Fruit fly (Drosophila melanogaster) whole organism, embryonic: ENCODE measurements around the gene HemK1.

Experiments used
- Adf1 ChIP-seq: fragments of 200-800 bp; sonication (Bioruptor generic); IDR thresholded peaks from 2 replicates; pipeline ENCODE4 v1.3.6; 2022; ENCODE audit warnings: missing biosample characterization, missing genetic modification characterization
- Blimp-1 ChIP-seq: fragments of 200-800 bp; sonication (Bioruptor generic); optimal IDR thresholded peaks from 3 replicates; lab custom pipeline; 2018; ENCODE audit warnings: missing biosample characterization, missing genetic modification characterization, mild to moderate bottlenecking, moderate library complexity, missing genetic modification reagents
- CG1024 ChIP-seq: fragments of 200-800 bp; sonication (Bioruptor generic); IDR thresholded peaks from 2 replicates; pipeline ENCODE4 v1.3.6; 2022; ENCODE audit warnings: missing biosample characterization, missing genetic modification characterization
- CG10366 ChIP-seq: fragments of 200-800 bp; sonication (Bioruptor generic); IDR thresholded peaks from 2 replicates; pipeline ENCODE4 v1.3.6; 2022; ENCODE audit warnings: missing biosample characterization, missing genetic modification characterization
- CG10565 ChIP-seq: fragments of 200-800 bp; sonication (Bioruptor generic); optimal IDR thresholded peaks from 3 replicates; lab custom pipeline; 2016; ENCODE audit warnings: missing biosample characterization, mild to moderate bottlenecking, missing genetic modification characterization
- CG12219 ChIP-seq: fragments of 200-800 bp; sonication (Bioruptor generic); optimal IDR thresholded peaks from 3 replicates; lab custom pipeline; 2018; ENCODE audit warnings: missing biosample characterization, mild to moderate bottlenecking, missing genetic modification characterization
- CG12236 ChIP-seq: fragments of 200-800 bp; sonication (Bioruptor generic); optimal IDR thresholded peaks from 2 replicates; lab custom pipeline; 2016; ENCODE audit warnings: missing biosample characterization, missing genetic modification characterization
- CG13775 ChIP-seq: fragments of 200-800 bp; sonication (Bioruptor generic); optimal IDR thresholded peaks from 3 replicates; lab custom pipeline; 2017; ENCODE audit warnings: missing biosample characterization, mild to moderate bottlenecking, missing genetic modification characterization
- CG17802 ChIP-seq: fragments of 200-800 bp; sonication (Bioruptor generic); optimal IDR thresholded peaks from 2 replicates; lab custom pipeline; 2018; ENCODE audit warnings: missing biosample characterization, mild to moderate bottlenecking, missing genetic modification characterization, moderate library complexity
- CG18476 ChIP-seq: fragments of 200-800 bp; sonication (Bioruptor generic); optimal IDR thresholded peaks from 2 replicates; lab custom pipeline; 2016; ENCODE audit warnings: missing biosample characterization, mild to moderate bottlenecking, missing genetic modification characterization
- CG18619 ChIP-seq: fragments of 200-800 bp; sonication (Bioruptor generic); optimal IDR thresholded peaks from 3 replicates; lab custom pipeline; 2017; ENCODE audit warnings: missing biosample characterization, mild to moderate bottlenecking, missing genetic modification characterization
- CG18764 ChIP-seq: fragments of 200-800 bp; sonication (Bioruptor generic); optimal IDR thresholded peaks from 3 replicates; lab custom pipeline; 2016; ENCODE audit warnings: missing biosample characterization, missing genetic modification characterization
- CG31441 ChIP-seq: fragments of 200-800 bp; sonication (Bioruptor generic); IDR thresholded peaks from 2 replicates; pipeline ENCODE4 v1.3.6; 2022; ENCODE audit warnings: missing biosample characterization, missing genetic modification characterization
- CG33213 ChIP-seq: fragments of 200-800 bp; sonication (Bioruptor generic); optimal IDR thresholded peaks from 3 replicates; lab custom pipeline; 2016; ENCODE audit warnings: missing biosample characterization, missing genetic modification characterization
- CG6854 ChIP-seq: fragments of 200-800 bp; sonication (Bioruptor generic); optimal IDR thresholded peaks from 3 replicates; lab custom pipeline; 2017; ENCODE audit warnings: missing biosample characterization, mild to moderate bottlenecking, missing genetic modification characterization
- CG9727 ChIP-seq: fragments of 200-800 bp; sonication (Bioruptor generic); optimal IDR thresholded peaks from 3 replicates; lab custom pipeline; 2017; ENCODE audit warnings: missing biosample characterization, mild to moderate bottlenecking, missing genetic modification characterization
- CTCF ChIP-seq: fragments of 200-800 bp; sonication (Bioruptor generic); optimal IDR thresholded peaks from 2 replicates; lab custom pipeline; 2017; ENCODE audit warnings: missing biosample characterization, mild to moderate bottlenecking, missing genetic modification characterization, moderate library complexity
- Dfd ChIP-seq, 2 experiments: fragments of >200 bp; optimal IDR thresholded peaks; 2 replicates each; lab custom pipeline; 2017; ENCODE audit warnings: missing biosample characterization in 2 of 2, missing genetic modification characterization in 2 of 2
- Drgx ChIP-seq: fragments of 200-800 bp; sonication (Bioruptor generic); IDR thresholded peaks from 2 replicates; pipeline ENCODE4 v1.3.6; 2022; ENCODE audit warnings: missing biosample characterization, missing genetic modification characterization
- E2f1 ChIP-seq: fragments of 200-800 bp; sonication (Bioruptor generic); IDR thresholded peaks from 2 replicates; pipeline ENCODE4 v1.3.6; 2022; ENCODE audit warnings: missing biosample characterization, missing genetic modification characterization
- Eip74EF ChIP-seq, 2 experiments: fragments of 200-800 bp in 1 of 2; fragments of >200 bp in 1 of 2; sonication (Bioruptor generic) in 1 of 2; optimal IDR thresholded peaks; 2 replicates each; lab custom pipeline; 2017 to 2019; ENCODE audit warnings: missing biosample characterization in 2 of 2, missing genetic modification characterization in 2 of 2, mild to moderate bottlenecking in 1 of 2, moderate library complexity in 1 of 2
- Fer3 ChIP-seq: fragments of 200-800 bp; sonication (Bioruptor generic); optimal IDR thresholded peaks from 2 replicates; lab custom pipeline; 2018; ENCODE audit warnings: missing biosample characterization, mild to moderate bottlenecking, missing genetic modification characterization, moderate library complexity
- Hr3 ChIP-seq: fragments of 200-800 bp; sonication (Bioruptor generic); optimal IDR thresholded peaks from 3 replicates; lab custom pipeline; 2016; ENCODE audit warnings: missing biosample characterization, missing genetic modification characterization
- Kr ChIP-seq: fragments of 200-800 bp; sonication (Bioruptor generic); optimal IDR thresholded peaks from 2 replicates; lab custom pipeline; 2017; ENCODE audit warnings: missing biosample characterization, mild to moderate bottlenecking, missing genetic modification characterization
- MBD-R2 ChIP-seq: fragments of 200-800 bp; sonication (Bioruptor generic); IDR thresholded peaks from 2 replicates; pipeline ENCODE4 v1.3.6; 2022; ENCODE audit warnings: missing biosample characterization, missing genetic modification characterization
- Mad ChIP-seq: fragments of 200-800 bp; sonication (Bioruptor generic); optimal IDR thresholded peaks from 2 replicates; lab custom pipeline; 2016; ENCODE audit warnings: missing biosample characterization, missing genetic modification characterization
- Mes4 ChIP-seq: fragments of 200-800 bp; sonication (Bioruptor generic); optimal IDR thresholded peaks from 2 replicates; lab custom pipeline; 2016; ENCODE audit warnings: missing biosample characterization, missing genetic modification characterization
- Nf-YA ChIP-seq: fragments of 200-800 bp; sonication (Bioruptor generic); IDR thresholded peaks from 2 replicates; pipeline ENCODE4 v1.3.6; 2022; ENCODE audit warnings: missing biosample characterization, missing genetic modification characterization
- Pdp1 ChIP-seq, 2 experiments: fragments of 200-800 bp; sonication (Bioruptor generic); optimal IDR thresholded peaks; 3 replicates each; lab custom pipeline; 2016; ENCODE audit warnings: missing biosample characterization in 2 of 2, missing genetic modification characterization in 2 of 2, mild to moderate bottlenecking in 1 of 2, moderate library complexity in 1 of 2
- Poxn ChIP-seq: fragments of 200-800 bp; sonication (Bioruptor generic); IDR thresholded peaks from 2 replicates; pipeline ENCODE4 v1.3.6; 2022; ENCODE audit warnings: missing biosample characterization, missing genetic modification characterization
- Rx ChIP-seq: fragments of 200-800 bp; sonication (Bioruptor generic); IDR thresholded peaks from 2 replicates; pipeline ENCODE4 v1.3.6; 2022; ENCODE audit warnings: missing biosample characterization, missing genetic modification characterization
- Six4 ChIP-seq: fragments of 200-800 bp; sonication (Bioruptor generic); optimal IDR thresholded peaks from 2 replicates; lab custom pipeline; 2016; ENCODE audit warnings: missing biosample characterization, missing genetic modification characterization
- Sox100B ChIP-seq: fragments of 200-800 bp; sonication (Bioruptor generic); optimal IDR thresholded peaks from 3 replicates; lab custom pipeline; 2018; ENCODE audit warnings: missing biosample characterization, mild to moderate bottlenecking, missing genetic modification characterization
- Sry-δ ChIP-seq: fragments of 200-800 bp; sonication (Bioruptor generic); optimal IDR thresholded peaks from 2 replicates; lab custom pipeline; 2016; ENCODE audit warnings: missing biosample characterization, missing genetic modification characterization
- amos ChIP-seq: fragments of 200-800 bp; sonication (Bioruptor generic); IDR thresholded peaks from 2 replicates; pipeline ENCODE4 v1.3.6; 2022; ENCODE audit warnings: missing biosample characterization, missing genetic modification characterization; ENCODE audit not compliant: partially characterized antibody
- ash1 ChIP-seq: fragments of 200-800 bp; sonication (Bioruptor generic); optimal IDR thresholded peaks from 2 replicates; lab custom pipeline; 2018; ENCODE audit warnings: missing biosample characterization, mild to moderate bottlenecking, missing genetic modification characterization
- az2 ChIP-seq: fragments of 200-800 bp; sonication (Bioruptor generic); optimal IDR thresholded peaks from 3 replicates; lab custom pipeline; 2016; ENCODE audit warnings: missing biosample characterization, missing genetic modification characterization
- bsh ChIP-seq, 2 experiments: fragments of 200-800 bp; sonication (Bioruptor generic); optimal IDR thresholded peaks; 2 replicates each; lab custom pipeline; 2017 to 2018; ENCODE audit warnings: mild to moderate bottlenecking in 2 of 2, missing biosample characterization in 2 of 2, missing genetic modification characterization in 2 of 2, moderate library complexity in 1 of 2
- corto ChIP-seq: fragments of 200-800 bp; sonication (Bioruptor generic); optimal IDR thresholded peaks from 2 replicates; lab custom pipeline; 2016; ENCODE audit warnings: missing biosample characterization, mild to moderate bottlenecking, missing genetic modification characterization, moderate library complexity
- croc ChIP-seq: fragments of 200-800 bp; sonication (Bioruptor generic); conservative IDR thresholded peaks from 3 replicates; pipeline ENCODE4 v1.3.6; 2022; ENCODE audit warnings: missing biosample characterization, missing genetic modification characterization
- dati ChIP-seq: fragments of 200-800 bp; sonication (Bioruptor generic); IDR thresholded peaks from 2 replicates; pipeline ENCODE4 v1.3.6; 2022; ENCODE audit warnings: missing biosample characterization, missing genetic modification characterization
- dimm ChIP-seq: fragments of 200-800 bp; sonication (Bioruptor generic); IDR thresholded peaks from 2 replicates; pipeline ENCODE4 v1.3.6; 2022; ENCODE audit warnings: missing biosample characterization, missing genetic modification characterization
- eyg ChIP-seq: fragments of 200-800 bp; sonication (Bioruptor generic); optimal IDR thresholded peaks from 3 replicates; lab custom pipeline; 2016; ENCODE audit warnings: missing biosample characterization, missing genetic modification characterization
- her ChIP-seq: fragments of 200-800 bp; sonication (Bioruptor generic); optimal IDR thresholded peaks from 2 replicates; lab custom pipeline; 2016; ENCODE audit warnings: missing biosample characterization, missing genetic modification characterization
- mld ChIP-seq: fragments of 200-800 bp; sonication (Bioruptor generic); IDR thresholded peaks from 3 replicates; pipeline ENCODE4 v1.3.6; 2022; ENCODE audit warnings: missing biosample characterization, missing genetic modification characterization; ENCODE audit not compliant: partially characterized antibody
- seq ChIP-seq: fragments of 200-800 bp; sonication (Bioruptor generic); IDR thresholded peaks from 2 replicates; pipeline ENCODE4 v1.3.6; 2022; ENCODE audit warnings: missing biosample characterization, missing genetic modification characterization
- stwl ChIP-seq: fragments of 200-800 bp; sonication (Bioruptor generic); optimal IDR thresholded peaks from 3 replicates; lab custom pipeline; 2018; ENCODE audit warnings: missing biosample characterization, mild to moderate bottlenecking, missing genetic modification characterization, moderate library complexity
- tap ChIP-seq: fragments of 200-800 bp; optimal IDR thresholded peaks from 3 replicates; lab custom pipeline; 2019; ENCODE audit warnings: missing biosample characterization, mild to moderate bottlenecking, missing genetic modification characterization, moderate library complexity
- trh ChIP-seq: fragments of 200-800 bp; sonication (Bioruptor generic); optimal IDR thresholded peaks from 2 replicates; lab custom pipeline; 2016; ENCODE audit warnings: missing biosample characterization, missing genetic modification characterization

Gene HemK1

DNA sequence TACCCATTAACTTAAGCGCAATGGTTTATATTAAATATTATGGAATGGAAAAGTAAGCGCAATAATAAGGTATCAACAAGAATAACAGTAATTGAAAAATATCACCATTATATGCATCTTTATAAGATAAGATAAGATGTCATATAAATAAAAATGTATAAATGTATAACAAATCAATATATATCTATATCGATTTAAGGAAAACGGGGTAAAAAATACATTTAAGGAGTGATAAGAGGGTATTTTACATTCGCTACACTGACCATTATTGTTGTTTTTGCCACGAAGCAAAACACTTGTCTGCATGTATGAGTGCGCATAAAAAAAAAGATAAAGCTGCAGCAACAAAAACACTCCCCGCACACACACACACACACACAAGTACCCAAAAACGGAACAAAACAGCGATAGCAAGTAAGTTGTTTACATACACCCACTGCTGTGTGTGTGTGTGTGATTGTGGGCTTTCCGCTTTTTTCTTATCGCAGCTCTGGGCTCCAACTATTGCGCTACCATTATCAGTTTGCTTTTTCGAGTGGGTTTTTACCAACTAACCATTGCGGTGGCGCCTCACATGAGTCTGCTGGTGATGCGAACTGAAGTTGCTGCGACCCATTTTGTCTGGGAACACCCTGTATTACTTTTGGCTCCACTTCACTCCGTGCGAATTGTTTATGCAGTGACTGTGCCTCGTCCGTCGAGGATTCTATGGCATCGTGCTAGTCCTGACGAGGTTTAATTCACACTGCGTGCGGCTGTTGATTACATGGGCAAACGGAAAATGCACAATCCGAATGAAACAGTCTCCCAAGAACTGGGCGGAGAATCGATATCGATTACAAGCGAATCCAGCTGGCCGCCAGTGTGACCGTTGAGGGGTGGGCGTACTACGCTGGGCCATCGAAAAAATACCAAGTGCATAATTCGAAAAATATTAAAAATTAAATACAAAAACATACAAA lies 5.9 kb upstream of the HemK1 start, which contains the start of gene mmy (continued):
- peak; percentile 38 for TF ChIP-seq CG18476 (GFP tag; lab: Kevin White, UChicago)
- no peak for TF ChIP-seq CG18764
- peak; percentile 43 for TF ChIP-seq az2 (GFP tag; lab: Kevin White, UChicago)
- TF ChIP-seq Hr3 (GFP tag; lab: Kevin White, UChicago): no peak
- TF ChIP-seq Drgx (GFP tag; lab: Robert Waterston, UW): peak; percentile 71
- TF ChIP-seq Mes4: peak; percentile 53
- TF ChIP-seq bsh (GFP tag; optimal IDR thresholded peaks at IDR 0.05; lab: Kevin White, UChicago): peak; percentile 18 to 47
- TF ChIP-seq amos: peak; percentile 30; the same call in 1 of the 2 replicates
- no peak for TF ChIP-seq Nf-YA (GFP tag; lab: Robert Waterston, UW)
- TF ChIP-seq CG10565 (GFP tag; lab: Kevin White, UChicago): no peak
- TF ChIP-seq CTCF (GFP tag; lab: Kevin White, UChicago): peak; percentile 64
- TF ChIP-seq Adf1 (GFP tag; lab: Robert Waterston, UW): no peak; the same call in 1 of the 2 replicates
- no peak for TF ChIP-seq Dfd (GFP tag; optimal IDR thresholded peaks at IDR 0.05; lab: Kevin White, UChicago)
- peak; percentile 67 for TF ChIP-seq stwl
- TF ChIP-seq CG33213: peak; percentile 53
- TF ChIP-seq CG1024: no peak
- TF ChIP-seq CG13775 (GFP tag; lab: Kevin White, UChicago): no peak
- peak; percentile 28 for TF ChIP-seq eyg (GFP tag; lab: Kevin White, UChicago)
- peak; percentile 33 for TF ChIP-seq Mad
- no peak for TF ChIP-seq CG18619 (GFP tag; lab: Kevin White, UChicago)
- TF ChIP-seq Six4 (GFP tag; lab: Kevin White, UChicago): no peak
- TF ChIP-seq Kr (GFP tag; lab: Kevin White, UChicago): no peak
- peak; percentile 62 for TF ChIP-seq MBD-R2 (GFP tag; lab: Robert Waterston, UW)
- TF ChIP-seq dimm (GFP tag; lab: Robert Waterston, UW): no peak
- no peak for TF ChIP-seq Rx (GFP tag; lab: Robert Waterston, UW)
- no peak for TF ChIP-seq CG9727 (GFP tag; lab: Kevin White, UChicago)
- TF ChIP-seq dati (GFP tag; lab: Robert Waterston, UW): no peak
- TF ChIP-seq seq (GFP tag; lab: Robert Waterston, UW): peak; percentile 27; the same call in 1 of the 2 replicates
- TF ChIP-seq corto (GFP tag; lab: Kevin White, UChicago): no peak
- TF ChIP-seq Fer3 (tag; lab: Kevin White, UChicago): peak; percentile 66
- peak in 1 of 2 experiments; percentile 64 for TF ChIP-seq Pdp1 (GFP tag; optimal IDR thresholded peaks at IDR 0.05; lab: Kevin White, UChicago)
- TF ChIP-seq Sry-δ: peak; percentile 35
- peak in 1 of 2 experiments; percentile 12 for TF ChIP-seq Eip74EF (GFP tag; optimal IDR thresholded peaks at IDR 0.05; lab: Kevin White, UChicago)
- no peak for TF ChIP-seq CG12236 (GFP tag; lab: Kevin White, UChicago)
- TF ChIP-seq E2f1 (GFP tag; lab: Robert Waterston, UW): no peak; the same call in 1 of the 2 replicates
- TF ChIP-seq her (GFP tag; lab: Kevin White, UChicago): peak; percentile 37
- TF ChIP-seq mld (GFP tag; lab: Robert Waterston, UW): no peak
- TF ChIP-seq croc (GFP tag; lab: Robert Waterston, UW): no peak
- peak; percentile 43 for TF ChIP-seq Blimp-1 (GFP tag; lab: Kevin White, UChicago)
- no peak for TF ChIP-seq ash1
- no peak for TF ChIP-seq Poxn (GFP tag; lab: Robert Waterston, UW)
- TF ChIP-seq Sox100B (GFP tag; lab: Kevin White, UChicago): peak; percentile 39
- no peak for TF ChIP-seq trh (GFP tag; lab: Kevin White, UChicago)
- peak; percentile 66 for TF ChIP-seq CG31441 (GFP tag; lab: Robert Waterston, UW)
- peak; percentile 20 for TF ChIP-seq CG12219 (GFP tag; lab: Kevin White, UChicago)
- TF ChIP-seq tap (tag; lab: Kevin White, UChicago): peak; percentile 7
- TF ChIP-seq CG6854 (GFP tag; lab: Kevin White, UChicago): peak; percentile 24
- TF ChIP-seq CG10366 (GFP tag; lab: Robert Waterston, UW): peak; percentile 56; the same call in 1 of the 2 replicates
- TF ChIP-seq CG17802 (tag; lab: Kevin White, UChicago): no peak
